Fruit fly (Drosophila melanogaster) whole organism, wandering third instar larva: Measurements from ENCODE around the gene CG32486.
A peak's percentile ranks its signal among the peaks of the same experiment; 100 is the strongest.

Experiments
- Abd-B ChIP-seq: fragments of >200 bp; optimal IDR thresholded peaks from 2 replicates; lab custom pipeline; 2017; ENCODE audit warnings: missing biosample characterization, missing genetic modification characterization
- CG32264 ChIP-seq: fragments of 200-800 bp; sonication (Bioruptor generic); optimal IDR thresholded peaks from 2 replicates; lab custom pipeline; 2016; ENCODE audit warnings: missing biosample characterization, missing genetic modification characterization
- CG9705 ChIP-seq: fragments of 200-800 bp; sonication (Bioruptor generic); optimal IDR thresholded peaks from 2 replicates; lab custom pipeline; 2018; ENCODE audit warnings: missing biosample characterization, mild to moderate bottlenecking, missing genetic modification characterization
- CrebA ChIP-seq: fragments of 200-800 bp; sonication (Bioruptor generic); optimal IDR thresholded peaks from 2 replicates; lab custom pipeline; 2016; ENCODE audit warnings: missing biosample characterization, mild to moderate bottlenecking, missing genetic modification characterization, borderline replicate concordance
- Dfd ChIP-seq: fragments of >200 bp; optimal IDR thresholded peaks from 2 replicates; lab custom pipeline; 2017; ENCODE audit warnings: missing biosample characterization, missing genetic modification characterization
- Dif ChIP-seq: fragments of 200-275, 200-300 bp; sonication (Bioruptor generic); optimal IDR thresholded peaks from 2 replicates; lab custom pipeline; 2018; ENCODE audit warnings: missing biosample characterization, missing genetic modification characterization; ENCODE audit not compliant: partially characterized antibody
- GATAd ChIP-seq: sonication (Bioruptor generic); optimal IDR thresholded peaks from 2 replicates; lab custom pipeline; 2016; ENCODE audit warnings: missing biosample characterization, missing genetic modification characterization
- HLH106 ChIP-seq: fragments of 200-800 bp; optimal IDR thresholded peaks from 3 replicates; lab custom pipeline; 2019; ENCODE audit warnings: missing biosample characterization, mild to moderate bottlenecking, missing genetic modification characterization, moderate library complexity
- Hnf4 ChIP-seq: fragments of 200-800 bp; sonication (Bioruptor generic); optimal IDR thresholded peaks from 2 replicates; lab custom pipeline; 2016; ENCODE audit warnings: missing biosample characterization, mild to moderate bottlenecking, missing genetic modification characterization
- Hr78 ChIP-seq: fragments of >200 bp; optimal IDR thresholded peaks from 2 replicates; lab custom pipeline; 2017; ENCODE audit warnings: missing biosample characterization, missing genetic modification characterization
- Hr83 ChIP-seq: fragments of 200-300 bp; sonication (Bioruptor generic); optimal IDR thresholded peaks from 2 replicates; lab custom pipeline; 2016; ENCODE audit warnings: missing biosample characterization, mild to moderate bottlenecking, missing genetic modification characterization, moderate library complexity; ENCODE audit not compliant: poor library complexity, severe bottlenecking
- Jra ChIP-seq: sonication (Bioruptor generic); optimal IDR thresholded peaks from 2 replicates; lab custom pipeline; 2016; ENCODE audit warnings: missing biosample characterization, missing genetic modification characterization
- Mio ChIP-seq: sonication (Bioruptor generic); optimal IDR thresholded peaks from 2 replicates; lab custom pipeline; 2016; ENCODE audit warnings: missing biosample characterization, missing genetic modification characterization
- Myc ChIP-seq: fragments of >200 bp; optimal IDR thresholded peaks from 2 replicates; lab custom pipeline; 2017
- N ChIP-seq: fragments of >200 bp; optimal IDR thresholded peaks from 2 replicates; lab custom pipeline; 2018; ENCODE audit warnings: missing biosample characterization, missing external identifiers, missing genetic modification characterization
- OdsH ChIP-seq: fragments of 200-800 bp; sonication (Bioruptor generic); optimal IDR thresholded peaks from 2 replicates; lab custom pipeline; 2016; ENCODE audit warnings: missing biosample characterization, mild to moderate bottlenecking, missing genetic modification characterization
- Rel ChIP-seq, 2 experiments: fragments of 200-800 bp; sonication (Bioruptor generic) in 1 of 2; optimal IDR thresholded peaks; 2 replicates in 1 of 2; 3 replicates in 1 of 2; lab custom pipeline; 2016 to 2019; ENCODE audit warnings: mild to moderate bottlenecking in 2 of 2, missing biosample characterization in 2 of 2, missing genetic modification characterization in 2 of 2, moderate library complexity in 1 of 2
- Sp1 ChIP-seq: fragments of 200-800 bp; sonication (Bioruptor generic); optimal IDR thresholded peaks from 3 replicates; lab custom pipeline; 2019; ENCODE audit warnings: missing biosample characterization, mild to moderate bottlenecking, missing genetic modification characterization, moderate library complexity
- Vsx2 ChIP-seq: fragments of 200-300, 225-300 bp; sonication (Bioruptor generic); optimal IDR thresholded peaks from 2 replicates; lab custom pipeline; 2018; ENCODE audit warnings: missing biosample characterization, missing genetic modification characterization; ENCODE audit not compliant: partially characterized antibody
- br ChIP-seq: fragments of 200-800 bp; sonication (Bioruptor generic); optimal IDR thresholded peaks from 2 replicates; lab custom pipeline; 2016; ENCODE audit warnings: missing biosample characterization, missing genetic modification characterization
- brk ChIP-seq: fragments of 200-800 bp; sonication (Bioruptor generic); optimal IDR thresholded peaks from 2 replicates; lab custom pipeline; 2016; ENCODE audit warnings: missing biosample characterization, mild to moderate bottlenecking, missing genetic modification characterization
- dl ChIP-seq, 2 experiments: fragments of 175-275, 200-275 bp in 1 of 2; fragments of 200-275 bp in 1 of 2; sonication (Bioruptor generic); optimal IDR thresholded peaks; lab custom pipeline; 2018; ENCODE audit warnings: mild to moderate bottlenecking in 2 of 2, missing biosample characterization in 2 of 2, missing genetic modification characterization in 2 of 2, moderate library complexity in 2 of 2; ENCODE audit not compliant: partially characterized antibody in 2 of 2, insufficient read depth in 1 of 2
- dmrt93B ChIP-seq: fragments of 200-800 bp; sonication (Bioruptor generic); optimal IDR thresholded peaks from 2 replicates; lab custom pipeline; 2018; ENCODE audit warnings: missing biosample characterization, mild to moderate bottlenecking, missing genetic modification characterization
- dsf ChIP-seq: sonication (Bioruptor generic); optimal IDR thresholded peaks from 2 replicates; lab custom pipeline; 2016; ENCODE audit warnings: missing biosample characterization, missing genetic modification characterization, borderline replicate concordance
- ey ChIP-seq: fragments of 200-800 bp; sonication (Bioruptor generic); optimal IDR thresholded peaks from 2 replicates; lab custom pipeline; 2016; ENCODE audit warnings: missing biosample characterization, missing genetic modification characterization
- foxo ChIP-seq, 2 experiments: fragments of 200-800 bp; sonication (Bioruptor generic); optimal IDR thresholded peaks; 2 replicates in 1 of 2; 3 replicates in 1 of 2; lab custom pipeline; 2016 to 2017; ENCODE audit warnings: missing biosample characterization in 2 of 2, missing genetic modification characterization in 2 of 2
- fru ChIP-seq: fragments of 200-800 bp; sonication (Bioruptor generic); optimal IDR thresholded peaks from 3 replicates; lab custom pipeline; 2016; ENCODE audit warnings: missing biosample characterization, mild to moderate bottlenecking, missing genetic modification characterization
- h ChIP-seq: fragments of 200-800 bp; sonication (Bioruptor generic); optimal IDR thresholded peaks from 3 replicates; lab custom pipeline; 2016; ENCODE audit warnings: missing biosample characterization, mild to moderate bottlenecking, missing genetic modification characterization
- jim ChIP-seq: fragments of 175-275, 200-325 bp; sonication (Bioruptor generic); optimal IDR thresholded peaks from 2 replicates; lab custom pipeline; 2016; ENCODE audit warnings: missing biosample characterization, mild to moderate bottlenecking, missing genetic modification characterization
- lola ChIP-seq: fragments of >200 bp; optimal IDR thresholded peaks from 2 replicates; lab custom pipeline; 2017; ENCODE audit warnings: missing biosample characterization, missing genetic modification characterization
- pan ChIP-seq: fragments of >200 bp; optimal IDR thresholded peaks from 2 replicates; lab custom pipeline; 2017
- psq ChIP-seq: fragments of 200-800 bp; sonication (Bioruptor generic); optimal IDR thresholded peaks from 3 replicates; lab custom pipeline; 2017; ENCODE audit warnings: missing biosample characterization, mild to moderate bottlenecking, missing genetic modification characterization, moderate library complexity
- rgr ChIP-seq: fragments of 200-800 bp; sonication (Bioruptor generic); optimal IDR thresholded peaks from 3 replicates; lab custom pipeline; 2016; ENCODE audit warnings: missing biosample characterization, mild to moderate bottlenecking, missing genetic modification characterization
- sage ChIP-seq: fragments of 200-800 bp; sonication (Bioruptor generic); optimal IDR thresholded peaks from 2 replicates; lab custom pipeline; 2016; ENCODE audit warnings: missing biosample characterization, mild to moderate bottlenecking, missing genetic modification characterization
- sv ChIP-seq: fragments of 200-800 bp; sonication (Bioruptor generic); optimal IDR thresholded peaks from 3 replicates; lab custom pipeline; 2016; ENCODE audit warnings: missing biosample characterization, missing genetic modification characterization
- tai ChIP-seq: sonication (Bioruptor generic); optimal IDR thresholded peaks from 2 replicates; lab custom pipeline; 2016; ENCODE audit warnings: missing biosample characterization, missing genetic modification characterization
- usp ChIP-seq: fragments of >200 bp; optimal IDR thresholded peaks from 2 replicates; lab custom pipeline; 2017; ENCODE audit warnings: missing biosample characterization, missing genetic modification characterization
- woc ChIP-seq: sonication (Bioruptor generic); optimal IDR thresholded peaks from 2 replicates; lab custom pipeline; 2016; ENCODE audit warnings: missing biosample characterization, mild to moderate bottlenecking, missing genetic modification characterization

Gene CG32486

DNA sequence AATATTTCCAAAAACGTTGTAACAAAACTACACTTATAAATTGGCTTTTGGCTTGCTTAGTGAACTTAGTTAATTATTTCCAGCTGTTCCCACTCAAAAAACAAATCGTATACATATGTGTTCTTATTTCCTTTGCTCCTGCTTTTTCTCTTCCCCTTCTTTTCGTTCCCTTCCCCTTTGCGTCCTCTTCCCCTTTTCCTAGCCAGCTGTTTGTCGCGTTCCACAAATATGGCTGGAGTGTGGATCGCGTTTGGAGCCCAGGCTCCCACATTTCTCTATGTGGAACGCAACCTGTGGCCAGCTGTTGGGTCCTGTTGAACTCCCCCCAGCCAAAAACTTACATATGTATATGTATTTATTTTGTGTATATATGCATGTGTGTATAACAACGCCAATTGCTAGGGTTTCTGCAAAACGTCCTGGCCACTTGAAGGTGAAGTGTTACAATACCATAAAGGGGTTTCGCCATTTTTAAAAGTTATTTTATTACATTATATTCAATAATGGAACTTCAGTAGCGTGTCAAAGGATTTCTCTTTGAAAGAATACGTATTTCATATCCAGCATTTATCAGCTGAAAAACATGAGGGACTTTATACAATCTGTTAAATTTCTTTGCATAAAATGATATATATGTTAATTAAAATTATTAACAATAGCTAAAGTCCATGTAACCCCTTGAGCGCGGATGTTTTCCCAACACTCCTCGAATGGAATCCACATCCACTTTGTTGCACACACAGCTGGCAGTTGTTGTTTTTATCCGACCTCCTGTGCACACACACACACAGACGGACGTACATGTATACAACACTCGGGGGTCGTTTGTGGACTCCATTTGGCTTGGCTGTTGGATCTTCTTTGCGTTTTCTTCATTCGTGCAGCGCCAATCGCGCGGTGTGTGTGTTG is 1.3 kb upstream of the CG32486 start:
- no peak for TF ChIP-seq Hr83 (GFP tag; lab: Kevin White, UChicago)
- no peak for TF ChIP-seq CrebA (GFP tag; lab: Kevin White, UChicago)
- no peak for TF ChIP-seq Myc (lab: Kevin White, UChicago)
- no peak for TF ChIP-seq lola
- no peak for TF ChIP-seq Rel (GFP tag; optimal IDR thresholded peaks at IDR 0.05; lab: Kevin White, UChicago)
- no peak for TF ChIP-seq Rel (tag; optimal IDR thresholded peaks at IDR 0.05; lab: Kevin White, UChicago)
- no peak for TF ChIP-seq sv (GFP tag; lab: Kevin White, UChicago)
- TF ChIP-seq Dif (GFP tag; lab: Kevin White, UChicago): peak; percentile 5
- no peak for TF ChIP-seq CG32264 (GFP tag; lab: Kevin White, UChicago)
- TF ChIP-seq foxo (GFP tag; optimal IDR thresholded peaks at IDR 0.05; lab: Kevin White, UChicago): peak in 1 of 2 experiments; percentile 31
- TF ChIP-seq pan: no peak
- TF ChIP-seq dsf (GFP tag; lab: Kevin White, UChicago): no peak
- TF ChIP-seq fru (GFP tag; lab: Kevin White, UChicago): peak; percentile 39
- TF ChIP-seq Hr78 (GFP tag; lab: Kevin White, UChicago): no peak
- TF ChIP-seq woc (GFP tag; lab: Kevin White, UChicago): no peak
- TF ChIP-seq Vsx2 (GFP tag; lab: Kevin White, UChicago): no peak
- peak; percentile 15 for TF ChIP-seq OdsH (GFP tag; lab: Kevin White, UChicago)
- TF ChIP-seq HLH106 (tag; lab: Kevin White, UChicago): no peak
- no peak for TF ChIP-seq usp
- TF ChIP-seq brk (GFP tag; lab: Kevin White, UChicago): no peak
- TF ChIP-seq dl (GFP tag; optimal IDR thresholded peaks at IDR 0.05; lab: Kevin White, UChicago; ENCODE audit: insufficient read depth in 1 of 2, partially characterized antibody in 2 of 2): no peak
- TF ChIP-seq Mio (GFP tag; lab: Kevin White, UChicago): no peak
- no peak for TF ChIP-seq dmrt93B
- TF ChIP-seq Jra (GFP tag; lab: Kevin White, UChicago): no peak
- no peak for TF ChIP-seq tai (GFP tag; lab: Kevin White, UChicago)
- no peak for TF ChIP-seq sage (GFP tag; lab: Kevin White, UChicago)
- no peak for TF ChIP-seq Abd-B
- no peak for TF ChIP-seq br (GFP tag; lab: Kevin White, UChicago)
- no peak for TF ChIP-seq jim
- TF ChIP-seq Hnf4: no peak
- peak; percentile 17 for TF ChIP-seq Dfd (GFP tag; lab: Kevin White, UChicago)
- TF ChIP-seq ey (GFP tag; lab: Kevin White, UChicago): no peak
- TF ChIP-seq Sp1 (GFP tag; lab: Kevin White, UChicago): no peak
- TF ChIP-seq rgr (GFP tag; lab: Kevin White, UChicago): no peak
- TF ChIP-seq CG9705 (GFP tag; lab: Kevin White, UChicago): no peak
- TF ChIP-seq psq (GFP tag; lab: Kevin White, UChicago): peak; percentile 47
- no peak for TF ChIP-seq GATAd (GFP tag; lab: Kevin White, UChicago)
- no peak for TF ChIP-seq h (GFP tag; lab: Kevin White, UChicago)
- TF ChIP-seq N (GFP tag; lab: Kevin White, UChicago): no peak

DNA sequence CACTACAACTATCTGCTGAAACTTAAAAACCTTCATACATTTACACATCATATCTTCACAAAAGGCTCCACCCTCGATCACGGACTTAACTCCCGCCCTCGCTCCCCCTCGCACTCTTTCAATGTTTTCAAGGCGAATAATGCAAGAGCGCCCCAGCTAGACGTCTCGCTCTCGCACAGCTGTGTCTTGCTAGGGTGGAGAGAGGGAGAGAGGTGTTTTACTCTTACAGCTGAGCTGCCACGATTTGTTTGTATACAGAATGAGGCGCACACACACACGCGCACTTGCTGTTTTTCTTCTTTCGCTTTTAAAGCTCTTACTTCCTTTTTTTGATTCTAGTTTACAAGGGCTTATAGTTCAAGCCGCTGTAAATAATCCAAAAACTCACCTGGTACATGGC is 865 bp downstream of the CG32486 start:
- TF ChIP-seq N (GFP tag; lab: Kevin White, UChicago) (peak; percentile 21), dl (GFP tag; optimal IDR thresholded peaks at IDR 0.05; lab: Kevin White, UChicago; ENCODE audit: insufficient read depth in 1 of 2, partially characterized antibody in 2 of 2) (peak in 1 of 2 experiments; percentile 40), foxo (GFP tag; optimal IDR thresholded peaks at IDR 0.05; lab: Kevin White, UChicago) (peak in 1 of 2 experiments; percentile 4), woc (GFP tag; lab: Kevin White, UChicago) (no peak), Dif (GFP tag; lab: Kevin White, UChicago) (peak; percentile 71), CrebA (GFP tag; lab: Kevin White, UChicago) (peak; percentile 12)
